Worm (Caenorhabditis elegans) whole organism, L4 larva: ENCODE data around the gene nsy-1.

Source experiments
- aly-2 ChIP-seq: sonication (generic microtip); optimal IDR thresholded peaks from 2 replicates; lab custom pipeline; 2018; ENCODE audit warnings: missing biosample characterization, missing genetic modification characterization
- ceh-32 ChIP-seq: sonication (generic microtip); optimal IDR thresholded peaks from 2 replicates; lab custom pipeline; 2016; ENCODE audit warnings: mild to moderate bottlenecking, missing genetic modification characterization, missing compliant biosample characterization; ENCODE audit not compliant: poor library complexity
- jun-1 ChIP-seq: fragments of 150-350 bp; optimal IDR thresholded peaks from 2 replicates; lab custom pipeline; 2014; ENCODE audit warnings: missing biosample characterization, missing genetic modification reagents, missing genetic modification characterization
- unc-39 ChIP-seq: sonication (generic microtip); optimal IDR thresholded peaks from 2 replicates; lab custom pipeline; 2017; ENCODE audit warnings: missing biosample characterization, missing genetic modification characterization
- unc-62 ChIP-seq, 3 experiments: fragments of 150-350 bp in 1 of 3; sonication (generic microtip); optimal IDR thresholded peaks in 2 of 3; peaks in 1 of 3; 1 replicate in 1 of 3; 2 replicates in 2 of 3; lab custom pipeline; 2014 to 2017; ENCODE audit warnings: missing biosample characterization in 3 of 3, missing genetic modification characterization in 3 of 3, missing genetic modification reagents in 3 of 3, missing genotype in 1 of 3

ce11 chrII:4989802-4990201, 32.8 kb upstream of the nsy-1 start, which contains the start of gene T27F7.12:
- TF ChIP-seq unc-62 (GFP tag; optimal IDR thresholded peaks at IDR 0.05 in 1 of 2; lab: Kevin White, UChicago), result no peak
- no peak for TF ChIP-seq unc-62 (tag; optimal IDR thresholded peaks at IDR 0.05; lab: Kevin White, UChicago)
- TF ChIP-seq jun-1, result no peak
- TF ChIP-seq unc-39, result no peak
- no peak for TF ChIP-seq ceh-32 (tag; lab: Kevin White, UChicago)
- TF ChIP-seq aly-2 (tag; lab: Kevin White, UChicago), result no peak
